Worm (Caenorhabditis elegans) whole organism, L4 larva: ENCODE results near the gene flp-15.

Source experiments
- D1046.2 ChIP-seq: fragments of 200-800 bp; sonication (Bioruptor generic); IDR thresholded peaks from 2 replicates; pipeline ENCODE4 v1.3.6; 2022; ENCODE audit warnings: missing genetic modification characterization, missing compliant biosample characterization
- F37D6.2 ChIP-seq: sonication (generic microtip); optimal IDR thresholded peaks from 2 replicates; lab custom pipeline; 2016; ENCODE audit warnings: mild to moderate bottlenecking, missing genetic modification characterization, missing compliant biosample characterization
- F49E8.2 ChIP-seq: sonication (generic microtip); optimal IDR thresholded peaks from 2 replicates; lab custom pipeline; 2016; ENCODE audit warnings: missing compliant biosample characterization, mild to moderate bottlenecking, missing genetic modification characterization, borderline replicate concordance
- T26A8.4 ChIP-seq: fragments of 200-800 bp; sonication (Bioruptor generic); IDR thresholded peaks from 2 replicates; pipeline ENCODE4 v1.3.6; 2022; ENCODE audit warnings: missing genetic modification characterization, missing compliant biosample characterization
- Y105C5A.15 ChIP-seq: fragments of 200-800 bp; sonication (Bioruptor generic); IDR thresholded peaks from 2 replicates; pipeline ENCODE4 v1.3.6; 2022; ENCODE audit warnings: missing genetic modification characterization, missing compliant biosample characterization
- Y75B8A.6 ChIP-seq: fragments of 200-800 bp; sonication (Bioruptor generic); IDR thresholded peaks from 2 replicates; pipeline ENCODE4 v1.3.6; 2022; ENCODE audit warnings: missing genetic modification reagents, missing genetic modification characterization, missing compliant biosample characterization
- aly-2 ChIP-seq: sonication (generic microtip); optimal IDR thresholded peaks from 2 replicates; lab custom pipeline; 2018; ENCODE audit warnings: missing biosample characterization, missing genetic modification characterization
- ceh-32 ChIP-seq: sonication (generic microtip); optimal IDR thresholded peaks from 2 replicates; lab custom pipeline; 2016; ENCODE audit warnings: mild to moderate bottlenecking, missing genetic modification characterization, missing compliant biosample characterization; ENCODE audit not compliant: poor library complexity
- ceh-44 ChIP-seq: fragments of 200-800 bp; sonication (Bioruptor generic); IDR thresholded peaks from 2 replicates; pipeline ENCODE4 v1.3.6; 2022; ENCODE audit warnings: missing genetic modification reagents, missing genetic modification characterization, missing compliant biosample characterization
- daf-16 ChIP-seq, 3 experiments: sonication (generic microtip); optimal IDR thresholded peaks; 2 replicates each; lab custom pipeline; 2016 to 2017; ENCODE audit warnings: missing genetic modification characterization in 3 of 3, missing genetic modification reagents in 3 of 3, mild to moderate bottlenecking in 2 of 3, missing compliant biosample characterization in 2 of 3, missing biosample characterization in 1 of 3, moderate library complexity in 1 of 3
- dmd-6 ChIP-seq: fragments of 200-800 bp; sonication (Bioruptor generic); IDR thresholded peaks from 2 replicates; pipeline ENCODE4 v1.3.6; 2022; ENCODE audit warnings: missing genetic modification reagents, missing genetic modification characterization, missing compliant biosample characterization
- dpl-1 ChIP-seq: fragments of 150-350 bp; optimal IDR thresholded peaks from 2 replicates; lab custom pipeline; 2014; ENCODE audit warnings: missing biosample characterization, missing genetic modification reagents, missing genetic modification characterization
- duxl-1 ChIP-seq: sonication (generic microtip); optimal IDR thresholded peaks from 2 replicates; lab custom pipeline; 2016; ENCODE audit warnings: mild to moderate bottlenecking, missing genetic modification characterization, moderate library complexity, missing compliant biosample characterization; ENCODE audit not compliant: poor library complexity
- dve-1 ChIP-seq: sonication (generic microtip); optimal IDR thresholded peaks from 2 replicates; lab custom pipeline; 2017; ENCODE audit warnings: antibody characterized with exemption, mild to moderate bottlenecking, missing genetic modification characterization, missing compliant biosample characterization; ENCODE audit not compliant: insufficient read depth
- egl-27 ChIP-seq: sonication (generic microtip); optimal IDR thresholded peaks from 3 replicates; lab custom pipeline; 2017; ENCODE audit warnings: missing biosample characterization, missing genetic modification reagents, missing genetic modification characterization
- fkh-10 ChIP-seq: fragments of 150-350 bp; optimal IDR thresholded peaks from 2 replicates; lab custom pipeline; 2014; ENCODE audit warnings: missing biosample characterization, missing genetic modification reagents, missing genetic modification characterization
- hmg-1.1 ChIP-seq: fragments of 200-800 bp; sonication (Bioruptor generic); IDR thresholded peaks from 2 replicates; pipeline ENCODE4 v1.3.6; 2022; ENCODE audit warnings: missing genetic modification reagents, missing genetic modification characterization, missing compliant biosample characterization
- jun-1 ChIP-seq: fragments of 150-350 bp; optimal IDR thresholded peaks from 2 replicates; lab custom pipeline; 2014; ENCODE audit warnings: missing biosample characterization, missing genetic modification reagents, missing genetic modification characterization
- lim-7 ChIP-seq: fragments of 200-800 bp; sonication (Bioruptor generic); IDR thresholded peaks from 2 replicates; pipeline ENCODE4 v1.3.6; 2022; ENCODE audit warnings: missing genetic modification characterization, missing compliant biosample characterization
- lin-13 ChIP-seq: fragments of 150-350 bp; optimal IDR thresholded peaks from 2 replicates; lab custom pipeline; 2014; ENCODE audit warnings: missing biosample characterization, missing genetic modification reagents, missing genetic modification characterization
- lsy-2 ChIP-seq, 2 experiments: fragments of 150-350 bp in 1 of 2; sonication (generic microtip) in 1 of 2; optimal IDR thresholded peaks; 2 replicates each; lab custom pipeline; 2014 to 2017; ENCODE audit warnings: missing biosample characterization in 2 of 2, missing genetic modification characterization in 2 of 2
- madf-5 ChIP-seq, 2 experiments: fragments of 200-800 bp; sonication (Bioruptor generic); IDR thresholded peaks; 2 replicates each; pipeline ENCODE4 v1.3.6; 2022; ENCODE audit warnings: missing compliant biosample characterization in 2 of 2, missing genetic modification characterization in 2 of 2
- madf-9 ChIP-seq: fragments of 200-800 bp; sonication (Bioruptor generic); conservative IDR thresholded peaks from 2 replicates; pipeline ENCODE4 v1.3.6; 2022; ENCODE audit warnings: missing genetic modification reagents, missing genetic modification characterization, missing compliant biosample characterization
- mdl-1 ChIP-seq, 2 experiments: fragments of 150-350 bp in 1 of 2; sonication (generic microtip) in 1 of 2; optimal IDR thresholded peaks; 2 replicates each; lab custom pipeline; 2014 to 2017; ENCODE audit warnings: missing biosample characterization in 2 of 2, missing genetic modification characterization in 2 of 2
- mep-1 ChIP-seq: fragments of 150-350 bp; sonication (generic microtip); optimal IDR thresholded peaks from 3 replicates; lab custom pipeline; 2014; ENCODE audit warnings: missing biosample characterization, missing genetic modification characterization
- mes-2 ChIP-seq: sonication (generic microtip); optimal IDR thresholded peaks from 2 replicates; lab custom pipeline; 2016; ENCODE audit warnings: missing genotype, mild to moderate bottlenecking, missing genetic modification characterization, missing compliant biosample characterization; ENCODE audit not compliant: poor library complexity, severe bottlenecking
- nhr-111 ChIP-seq: fragments of 200-800 bp; sonication (Bioruptor generic); optimal IDR thresholded peaks from 2 replicates; lab custom pipeline; 2018; ENCODE audit warnings: mild to moderate bottlenecking, missing genetic modification characterization, missing compliant biosample characterization
- nhr-237 ChIP-seq: sonication (generic microtip); optimal IDR thresholded peaks from 2 replicates; lab custom pipeline; 2017; ENCODE audit warnings: missing biosample characterization, missing genetic modification characterization
- nhr-77 ChIP-seq: fragments of 150-350 bp; optimal IDR thresholded peaks from 2 replicates; lab custom pipeline; 2014; ENCODE audit warnings: missing biosample characterization, missing genetic modification characterization
- pha-4 ChIP-seq, 2 experiments: fragments of 150-350 bp in 1 of 2; fragments of 200-800 bp in 1 of 2; sonication (Bioruptor generic) in 1 of 2; IDR thresholded peaks in 1 of 2; optimal IDR thresholded peaks in 1 of 2; 2 replicates each; pipeline versions ENCODE4 v1.3.6 to Lab custom; 2014 to 2022; ENCODE audit warnings: missing genetic modification characterization in 2 of 2, missing genetic modification reagents in 2 of 2, missing biosample characterization in 1 of 2, missing compliant biosample characterization in 1 of 2
- pqm-1 ChIP-seq: sonication (generic microtip); optimal IDR thresholded peaks from 2 replicates; lab custom pipeline; 2017; ENCODE audit warnings: missing biosample characterization, missing genetic modification characterization
- rbr-2 ChIP-seq: sonication (generic microtip); optimal IDR thresholded peaks from 2 replicates; lab custom pipeline; 2016; ENCODE audit warnings: missing genotype, missing genetic modification characterization, missing compliant biosample characterization
- saeg-2 ChIP-seq: fragments of 200-800 bp; sonication (Bioruptor generic); IDR thresholded peaks from 2 replicates; pipeline ENCODE4 v1.3.6; 2022; ENCODE audit warnings: missing genetic modification reagents, missing genetic modification characterization, missing compliant biosample characterization
- sdz-12 ChIP-seq: fragments of 200-800 bp; sonication (Bioruptor generic); optimal IDR thresholded peaks from 2 replicates; lab custom pipeline; 2018; ENCODE audit warnings: mild to moderate bottlenecking, missing genetic modification characterization, missing compliant biosample characterization
- set-16 ChIP-seq: fragments of 200-800 bp; sonication (Bioruptor generic); IDR thresholded peaks from 2 replicates; pipeline ENCODE4 v1.3.6; 2022; ENCODE audit warnings: missing genetic modification reagents, missing genetic modification characterization, missing compliant biosample characterization
- skn-1 ChIP-seq: fragments of 150-350 bp; optimal IDR thresholded peaks from 2 replicates; lab custom pipeline; 2014; ENCODE audit warnings: missing biosample characterization, missing genetic modification characterization
- snpc-4 ChIP-seq: fragments of 150-350 bp; optimal IDR thresholded peaks from 2 replicates; lab custom pipeline; 2014; ENCODE audit warnings: missing biosample characterization, missing genetic modification characterization
- spr-1 ChIP-seq: sonication (generic microtip); optimal IDR thresholded peaks from 2 replicates; lab custom pipeline; 2016; ENCODE audit warnings: mild to moderate bottlenecking, missing genetic modification characterization, missing compliant biosample characterization
- tag-97 ChIP-seq: fragments of 200-800 bp; sonication (Bioruptor generic); IDR thresholded peaks from 2 replicates; pipeline ENCODE4 v1.3.6; 2022; ENCODE audit warnings: missing genetic modification characterization, missing compliant biosample characterization
- unc-130 ChIP-seq: sonication (generic microtip); optimal IDR thresholded peaks from 2 replicates; lab custom pipeline; 2016; ENCODE audit warnings: missing genetic modification reagents, missing genetic modification characterization, missing compliant biosample characterization
- unc-62 ChIP-seq, 3 experiments: fragments of 150-350 bp in 1 of 3; sonication (generic microtip); optimal IDR thresholded peaks in 2 of 3; peaks in 1 of 3; 1 replicate in 1 of 3; 2 replicates in 2 of 3; lab custom pipeline; 2014 to 2017; ENCODE audit warnings: missing biosample characterization in 3 of 3, missing genetic modification characterization in 3 of 3, missing genetic modification reagents in 3 of 3, missing genotype in 1 of 3
- zfp-2 ChIP-seq: sonication (generic microtip); optimal IDR thresholded peaks from 2 replicates; lab custom pipeline; 2016; ENCODE audit warnings: mild to moderate bottlenecking, missing genetic modification characterization, missing compliant biosample characterization
- zfp-3 ChIP-seq: fragments of 200-800 bp; sonication (Bioruptor generic); conservative IDR thresholded peaks from 2 replicates; pipeline ENCODE4 v1.3.6; 2022; ENCODE audit warnings: missing genetic modification reagents, missing genetic modification characterization, missing compliant biosample characterization
- zip-11 ChIP-seq: fragments of 200-800 bp; sonication (Bioruptor generic); IDR thresholded peaks from 2 replicates; pipeline ENCODE4 v1.3.6; 2022; ENCODE audit warnings: missing genetic modification characterization, missing compliant biosample characterization
- zip-2 ChIP-seq: fragments of 150-350 bp; optimal IDR thresholded peaks from 2 replicates; lab custom pipeline; 2014; ENCODE audit warnings: missing biosample characterization, missing genetic modification characterization
- ztf-11 ChIP-seq: fragments of 150-350 bp; optimal IDR thresholded peaks from 2 replicates; lab custom pipeline; 2014; ENCODE audit warnings: missing biosample characterization, missing genetic modification characterization

flp-15 gene

ce11 chrIII:13644279-13644678 is 23.4 kb downstream of the flp-15 start:
- TF ChIP-seq ztf-11 (tag; lab: Kevin White, UChicago) (no peak), duxl-1 (no peak), lim-7 (GFP tag; lab: Robert Waterston, UW) (no peak), rbr-2 (tag; lab: Kevin White, UChicago) (no peak), mes-2 (tag; lab: Kevin White, UChicago) (no peak), nhr-77 (tag; lab: Kevin White, UChicago) (no peak), set-16 (GFP tag; lab: Robert Waterston, UW) (peak; percentile 59), jun-1 (tag; lab: Kevin White, UChicago) (no peak), zip-2 (tag; lab: Kevin White, UChicago) (no peak)

ce11 chrIII:13643534-13643933 is 24.1 kb downstream of the flp-15 start, which contains the start of the genes drr-2 and set-16:
drr-2 (minus strand) TSS chrIII:13643570.
set-16 (plus strand) TSS chrIII:13643916.
- TF ChIP-seq spr-1 (tag; lab: Kevin White, UChicago): peak; percentile 96
- TF ChIP-seq snpc-4: no peak
- peak; percentile 66; the same call in 1 of the 2 replicates for TF ChIP-seq Y105C5A.15
- TF ChIP-seq unc-130 (GFP tag; lab: Kevin White, UChicago): peak; percentile 98
- TF ChIP-seq lin-13: peak; percentile 99
- TF ChIP-seq madf-5 (GFP tag; IDR thresholded peaks at IDR 0.05; lab: Robert Waterston, UW): peak; percentile 44 to 84; a peak in 1 of 4 replicates
- TF ChIP-seq dmd-6 (GFP tag; lab: Robert Waterston, UW): peak; percentile 99
- peak; percentile 87 to 97 for TF ChIP-seq daf-16 (GFP tag; optimal IDR thresholded peaks at IDR 0.05; lab: Kevin White, UChicago)
- TF ChIP-seq daf-16 (tag; optimal IDR thresholded peaks at IDR 0.05; lab: Kevin White, UChicago): peak; percentile 82
- peak; percentile 96 for TF ChIP-seq jun-1 (tag; lab: Kevin White, UChicago)
- TF ChIP-seq dpl-1 (GFP tag; lab: Kevin White, UChicago): peak; percentile 97
- TF ChIP-seq dve-1 (tag; lab: Kevin White, UChicago): peak; percentile 100
- 0 out of 2 replicates have a peak, but pooled peaks have one; percentile 41 for TF ChIP-seq ceh-44
- TF ChIP-seq mdl-1 (tag; optimal IDR thresholded peaks at IDR 0.05; lab: Kevin White, UChicago): peak; percentile 45 to 82
- TF ChIP-seq zfp-3: peak; percentile 99
- peak; percentile 94 for TF ChIP-seq zfp-2 (tag; lab: Kevin White, UChicago)
- peak; percentile 67 for TF ChIP-seq nhr-237
- peak; percentile 99 for TF ChIP-seq T26A8.4 (GFP tag; lab: Robert Waterston, UW)
- TF ChIP-seq hmg-1.1: peak; percentile 99
- TF ChIP-seq pqm-1 (tag; lab: Kevin White, UChicago): no peak
- peak; percentile 98 for TF ChIP-seq F49E8.2
- no peak for TF ChIP-seq nhr-111 (GFP tag; lab: Kevin White, UChicago)
- peak; percentile 96 for TF ChIP-seq duxl-1
- 0 out of 2 replicates have a peak, but pooled peaks have one; percentile 71 for TF ChIP-seq tag-97 (GFP tag; lab: Robert Waterston, UW)
- TF ChIP-seq F37D6.2 (tag; lab: Kevin White, UChicago): peak; percentile 96
- TF ChIP-seq ztf-11 (tag; lab: Kevin White, UChicago): peak; percentile 20
- no peak for TF ChIP-seq aly-2 (tag; lab: Kevin White, UChicago)
- peak; percentile 96 for TF ChIP-seq madf-9 (GFP tag; lab: Robert Waterston, UW)
- peak; percentile 97 for TF ChIP-seq saeg-2
- peak; percentile 92 for TF ChIP-seq fkh-10 (GFP tag; lab: Kevin White, UChicago)
- peak; percentile 94 for TF ChIP-seq D1046.2 (GFP tag; lab: Robert Waterston, UW)
- TF ChIP-seq zip-11 (GFP tag; lab: Robert Waterston, UW): 0 out of 2 replicates have a peak, but pooled peaks have one; percentile 41
- TF ChIP-seq mep-1 (tag; lab: Kevin White, UChicago): peak; percentile 99
- TF ChIP-seq egl-27: peak; percentile 55
- peak in 1 of 2 experiments; percentile 98 for TF ChIP-seq unc-62 (GFP tag; optimal IDR thresholded peaks at IDR 0.05 in 1 of 2; lab: Kevin White, UChicago)
- no peak for TF ChIP-seq unc-62 (tag; optimal IDR thresholded peaks at IDR 0.05; lab: Kevin White, UChicago)
- TF ChIP-seq mes-2 (tag; lab: Kevin White, UChicago): peak; percentile 96
- TF ChIP-seq lsy-2 (tag; optimal IDR thresholded peaks at IDR 0.05; lab: Kevin White, UChicago): peak; percentile 90 to 97
- TF ChIP-seq skn-1 (tag; lab: Kevin White, UChicago): peak; percentile 79
- TF ChIP-seq pha-4 (GFP tag; IDR thresholded peaks at IDR 0.05; lab: Robert Waterston, UW): peak; percentile 99
- TF ChIP-seq pha-4 (tag; optimal IDR thresholded peaks at IDR 0.05; lab: Kevin White, UChicago): no peak
- peak; percentile 12 for TF ChIP-seq sdz-12 (GFP tag; lab: Kevin White, UChicago)
- TF ChIP-seq Y75B8A.6 (GFP tag; lab: Robert Waterston, UW): peak; percentile 97
- TF ChIP-seq nhr-77 (tag; lab: Kevin White, UChicago): peak; percentile 98
- peak; percentile 84 for TF ChIP-seq ceh-32 (tag; lab: Kevin White, UChicago)
